Worm (Caenorhabditis elegans) whole organism, L2 larva: Measurements from ENCODE around the gene efk-1.
A peak's percentile ranks its signal among the peaks of the same experiment; 100 is the strongest.

ENCODE experiments used
- C34F6.9 ChIP-seq: fragments of 150-350 bp; optimal IDR thresholded peaks from 2 replicates; lab custom pipeline; 2014; ENCODE audit warnings: missing biosample characterization, missing genetic modification characterization
- F13H6.1 ChIP-seq: sonication (generic microtip); optimal IDR thresholded peaks from 2 replicates; lab custom pipeline; 2016; ENCODE audit warnings: missing genetic modification characterization, missing compliant biosample characterization
- Y55F3AM.14 ChIP-seq: fragments of 200-800 bp; sonication (Bioruptor generic); optimal IDR thresholded peaks from 2 replicates; lab custom pipeline; 2018; ENCODE audit warnings: mild to moderate bottlenecking, missing genetic modification characterization, missing compliant biosample characterization
- ZK546.5 ChIP-seq: sonication (generic microtip); optimal IDR thresholded peaks from 2 replicates; lab custom pipeline; 2017; ENCODE audit warnings: missing biosample characterization, missing genetic modification characterization
- alr-1 ChIP-seq: fragments of 150-350 bp; optimal IDR thresholded peaks from 2 replicates; lab custom pipeline; 2014; ENCODE audit warnings: missing biosample characterization, missing genetic modification characterization
- aly-2 ChIP-seq: fragments of 150-350 bp; optimal IDR thresholded peaks from 2 replicates; lab custom pipeline; 2014; ENCODE audit warnings: missing biosample characterization, missing genetic modification characterization
- ama-1 ChIP-seq: fragments of 150-350 bp; optimal IDR thresholded peaks from 2 replicates; lab custom pipeline; 2018; ENCODE audit warnings: inconsistent platforms
- blmp-1 ChIP-seq: sonication (generic microtip); optimal IDR thresholded peaks from 2 replicates; lab custom pipeline; 2017; ENCODE audit warnings: missing genetic modification characterization, mild to moderate bottlenecking, missing compliant biosample characterization, antibody characterized with exemption, moderate library complexity; ENCODE audit not compliant: insufficient read depth
- ceh-16 ChIP-seq: fragments of 150-350 bp; optimal IDR thresholded peaks from 2 replicates; lab custom pipeline; 2014; ENCODE audit warnings: missing biosample characterization, missing genetic modification characterization
- ceh-82 ChIP-seq: fragments of 150-350 bp; optimal IDR thresholded peaks from 2 replicates; lab custom pipeline; 2014; ENCODE audit warnings: missing biosample characterization, missing genetic modification characterization
- crh-2 ChIP-seq: sonication (generic microtip); optimal IDR thresholded peaks from 2 replicates; lab custom pipeline; 2017; ENCODE audit warnings: missing biosample characterization, missing genetic modification characterization
- dmd-4 ChIP-seq: sonication (generic microtip); optimal IDR thresholded peaks from 2 replicates; lab custom pipeline; 2017; ENCODE audit warnings: missing biosample characterization, missing genetic modification characterization
- egl-27 ChIP-seq: sonication (generic microtip); optimal IDR thresholded peaks from 3 replicates; lab custom pipeline; 2017; ENCODE audit warnings: missing biosample characterization, missing genetic modification reagents, missing genetic modification characterization
- elt-1 ChIP-seq: fragments of 150-350 bp; optimal IDR thresholded peaks from 2 replicates; lab custom pipeline; 2014; ENCODE audit warnings: missing biosample characterization, missing genetic modification characterization
- elt-3 ChIP-seq: sonication (generic microtip); optimal IDR thresholded peaks from 2 replicates; lab custom pipeline; 2017; ENCODE audit warnings: missing biosample characterization, missing genetic modification characterization
- fos-1 ChIP-seq: fragments of 150-350 bp; optimal IDR thresholded peaks from 2 replicates; lab custom pipeline; 2014; ENCODE audit warnings: missing biosample characterization, missing genetic modification characterization
- gmeb-1 ChIP-seq: fragments of 150-350 bp; optimal IDR thresholded peaks from 2 replicates; lab custom pipeline; 2014; ENCODE audit warnings: missing biosample characterization, missing genetic modification characterization
- lin-13 ChIP-seq: fragments of 150-350 bp; optimal IDR thresholded peaks from 2 replicates; lab custom pipeline; 2014; ENCODE audit warnings: missing biosample characterization, missing genetic modification reagents, missing genetic modification characterization
- mbf-1 ChIP-seq: sonication (generic microtip); optimal IDR thresholded peaks from 2 replicates; lab custom pipeline; 2017; ENCODE audit warnings: missing biosample characterization, missing genetic modification characterization
- mdl-1 ChIP-seq, 2 experiments: fragments of 150-350 bp in 1 of 2; sonication (generic microtip) in 1 of 2; optimal IDR thresholded peaks; 2 replicates each; lab custom pipeline; 2017; ENCODE audit warnings: missing biosample characterization in 2 of 2, missing genetic modification characterization in 2 of 2
- nhr-12 ChIP-seq: fragments of 150-350 bp; optimal IDR thresholded peaks from 2 replicates; lab custom pipeline; 2014; ENCODE audit warnings: missing biosample characterization, missing genetic modification characterization
- nhr-129 ChIP-seq: fragments of 150-350 bp; optimal IDR thresholded peaks from 2 replicates; lab custom pipeline; 2014; ENCODE audit warnings: missing biosample characterization, missing genetic modification characterization
- nhr-21 ChIP-seq: fragments of 150-350 bp; optimal IDR thresholded peaks from 2 replicates; lab custom pipeline; 2014; ENCODE audit warnings: missing biosample characterization, missing genetic modification characterization
- nhr-23 ChIP-seq: fragments of 150-350 bp; optimal IDR thresholded peaks from 2 replicates; lab custom pipeline; 2014; ENCODE audit warnings: missing biosample characterization, missing genetic modification reagents, missing genetic modification characterization
- nhr-237 ChIP-seq: fragments of 150-350 bp; optimal IDR thresholded peaks from 2 replicates; lab custom pipeline; 2014; ENCODE audit warnings: missing biosample characterization, missing genetic modification characterization
- nhr-6 ChIP-seq: fragments of 150-350 bp; optimal IDR thresholded peaks from 2 replicates; lab custom pipeline; 2014; ENCODE audit warnings: missing biosample characterization, missing genetic modification characterization
- sem-4 ChIP-seq: fragments of 150-350 bp; optimal IDR thresholded peaks from 2 replicates; lab custom pipeline; 2014; ENCODE audit warnings: missing biosample characterization, missing genetic modification reagents, missing genetic modification characterization
- sma-3 ChIP-seq: sonication (generic microtip); optimal IDR thresholded peaks from 2 replicates; lab custom pipeline; 2016; ENCODE audit warnings: missing genetic modification reagents, missing genetic modification characterization, missing compliant biosample characterization
- sma-9 ChIP-seq, 2 experiments: fragments of 150-350 bp in 1 of 2; sonication (generic microtip) in 1 of 2; optimal IDR thresholded peaks; 2 replicates each; lab custom pipeline; 2014 to 2016; ENCODE audit warnings: missing genetic modification characterization in 2 of 2, mild to moderate bottlenecking in 1 of 2, missing biosample characterization in 1 of 2, missing compliant biosample characterization in 1 of 2, missing genetic modification reagents in 1 of 2, moderate library complexity in 1 of 2
- snpc-4 ChIP-seq: fragments of 150-350 bp; optimal IDR thresholded peaks from 2 replicates; lab custom pipeline; 2014; ENCODE audit warnings: missing biosample characterization, missing genetic modification characterization
- unc-39 ChIP-seq: fragments of 150-350 bp; optimal IDR thresholded peaks from 2 replicates; lab custom pipeline; 2014; ENCODE audit warnings: missing biosample characterization, missing genetic modification characterization
- unc-55 ChIP-seq: fragments of 150-350 bp; sonication (generic microtip); optimal IDR thresholded peaks from 3 replicates; lab custom pipeline; 2014; ENCODE audit warnings: missing biosample characterization, missing genetic modification reagents, missing genetic modification characterization
- ztf-1 ChIP-seq: fragments of 200-800 bp; sonication (Bioruptor generic); conservative IDR thresholded peaks from 2 replicates; pipeline ENCODE4 v1.3.6; 2022; ENCODE audit warnings: missing genetic modification characterization, missing compliant biosample characterization
- ztf-4 ChIP-seq: fragments of 150-350 bp; optimal IDR thresholded peaks from 2 replicates; lab custom pipeline; 2014; ENCODE audit warnings: missing biosample characterization, missing genetic modification characterization

Gene efk-1

ce11 chrIII:6168497-6169227, at the start of gene efk-1:
Gene efk-1, minus strand, starts transcription at chrIII:6168547.
- TF ChIP-seq ceh-16 (tag; lab: Kevin White, UChicago), result no peak
- TF ChIP-seq nhr-21, result no peak
- TF ChIP-seq aly-2 (tag; lab: Kevin White, UChicago), result no peak
- TF ChIP-seq ztf-4 (tag; lab: Kevin White, UChicago), result no peak
- TF ChIP-seq sma-3 (GFP tag; lab: Kevin White, UChicago), result no peak
- peak; percentile 21 for TF ChIP-seq C34F6.9 (tag; lab: Kevin White, UChicago)
- no peak for TF ChIP-seq ceh-82
- TF ChIP-seq ztf-1 (GFP tag; lab: Robert Waterston, UW), result no peak
- peak; percentile 42 for TF ChIP-seq nhr-129 (tag; lab: Kevin White, UChicago)
- no peak for TF ChIP-seq mbf-1
- no peak for TF ChIP-seq mdl-1 (tag; optimal IDR thresholded peaks at IDR 0.05; lab: Kevin White, UChicago)
- TF ChIP-seq nhr-23, result no peak
- no peak for TF ChIP-seq unc-39 (tag; lab: Kevin White, UChicago)
- no peak for TF ChIP-seq elt-3 (tag; lab: Kevin White, UChicago)
- peak; percentile 36 for TF ChIP-seq crh-2 (tag; lab: Kevin White, UChicago)
- TF ChIP-seq egl-27 (tag; lab: Kevin White, UChicago), result no peak
- no peak for TF ChIP-seq Y55F3AM.14
- no peak for TF ChIP-seq dmd-4 (tag; lab: Kevin White, UChicago)
- no peak for TF ChIP-seq lin-13 (GFP tag; lab: Kevin White, UChicago)
- no peak for TF ChIP-seq blmp-1
- peak; percentile 20 for TF ChIP-seq ama-1
- TF ChIP-seq ZK546.5 (tag; lab: Kevin White, UChicago), result no peak
- TF ChIP-seq alr-1 (tag; lab: Kevin White, UChicago), result no peak
- no peak for TF ChIP-seq snpc-4 (tag; lab: Kevin White, UChicago)
- no peak for TF ChIP-seq nhr-6 (tag; lab: Kevin White, UChicago)
- TF ChIP-seq sem-4 (tag; lab: Kevin White, UChicago), result no peak
- no peak for TF ChIP-seq nhr-12 (tag; lab: Kevin White, UChicago)
- TF ChIP-seq fos-1 (tag; lab: Kevin White, UChicago), result no peak
- TF ChIP-seq F13H6.1 (tag; lab: Kevin White, UChicago), result no peak

- TF ChIP-seq crh-2 (tag; lab: Kevin White, UChicago), result no peak
- no peak for TF ChIP-seq nhr-23
- no peak for TF ChIP-seq sem-4 (tag; lab: Kevin White, UChicago)
Observed at ce11 chrIII:6216833-6217466, 48.6 kb upstream of the efk-1 start, which contains the start of gene hot-4. Gene hot-4, plus strand, starts transcription at chrIII:6217416.

- TF ChIP-seq nhr-21 (peak; percentile 57), gmeb-1 (tag; lab: Kevin White, UChicago) (no peak), blmp-1 (peak; percentile 41), unc-55 (GFP tag; lab: Kevin White, UChicago) (no peak), sma-9 (GFP tag; optimal IDR thresholded peaks at IDR 0.05; lab: Kevin White, UChicago) (peak; percentile 56), sma-9 (tag; optimal IDR thresholded peaks at IDR 0.05; lab: Kevin White, UChicago) (no peak)
Observed at ce11 chrIII:6215943-6216342, 47.6 kb upstream of the efk-1 start.

- TF ChIP-seq C34F6.9 (tag; lab: Kevin White, UChicago), result no peak
- no peak for TF ChIP-seq sem-4 (tag; lab: Kevin White, UChicago)
- no peak for TF ChIP-seq nhr-21
- no peak for TF ChIP-seq fos-1 (tag; lab: Kevin White, UChicago)
- TF ChIP-seq sma-3 (GFP tag; lab: Kevin White, UChicago), result no peak
- TF ChIP-seq ZK546.5 (tag; lab: Kevin White, UChicago), result no peak
- no peak for TF ChIP-seq mbf-1
- TF ChIP-seq elt-1 (tag; lab: Kevin White, UChicago), result no peak
- TF ChIP-seq egl-27 (tag; lab: Kevin White, UChicago), result no peak
- no peak for TF ChIP-seq nhr-237 (tag; lab: Kevin White, UChicago)
- TF ChIP-seq, all 48 proteins: peak for 0
Observed at ce11 chrIII:6215476-6215875, 47.1 kb upstream of the efk-1 start, which contains the start of gene C23G10.11. Gene C23G10.11, minus strand, starts transcription at chrIII:6215576.
